Fruit fly (Drosophila melanogaster) whole organism, embryonic: ENCODE measurements around the gene CG34281.

Source experiments
- Awh ChIP-seq: fragments of 200-800 bp; sonication (Bioruptor generic); IDR thresholded peaks from 2 replicates; pipeline ENCODE4, ENCODE4 v1.3.6; 2022; ENCODE audit warnings: missing biosample characterization, missing genetic modification characterization
- B-H2 ChIP-seq: fragments of 200-800 bp; sonication (Bioruptor generic); optimal IDR thresholded peaks from 2 replicates; lab custom pipeline; 2018; ENCODE audit warnings: missing biosample characterization, mild to moderate bottlenecking, missing genetic modification characterization
- CG10209 ChIP-seq: fragments of 200-800 bp; sonication (Bioruptor generic); optimal IDR thresholded peaks from 3 replicates; lab custom pipeline; 2017; ENCODE audit warnings: missing biosample characterization, mild to moderate bottlenecking, missing genetic modification characterization, missing genetic modification reagents
- CG10979 ChIP-seq: fragments of 200-800 bp; sonication (Bioruptor generic); optimal IDR thresholded peaks from 2 replicates; lab custom pipeline; 2018; ENCODE audit warnings: missing biosample characterization, mild to moderate bottlenecking, missing genetic modification characterization, moderate library complexity
- CG11723 ChIP-seq: fragments of 200-800 bp; sonication (Bioruptor generic); optimal IDR thresholded peaks from 2 replicates; lab custom pipeline; 2017; ENCODE audit warnings: missing biosample characterization, mild to moderate bottlenecking, missing genetic modification characterization
- CG12071 ChIP-seq: fragments of 200-800 bp; sonication (Bioruptor generic); optimal IDR thresholded peaks from 3 replicates; lab custom pipeline; 2018; ENCODE audit warnings: missing biosample characterization, mild to moderate bottlenecking, missing genetic modification characterization
- CG13287 ChIP-seq: fragments of 200-800 bp; sonication (Bioruptor generic); IDR thresholded peaks from 2 replicates; pipeline ENCODE4 v1.3.6; 2022; ENCODE audit warnings: missing biosample characterization, missing genetic modification characterization; ENCODE audit not compliant: partially characterized antibody
- CG13296 ChIP-seq: fragments of 200-800 bp; sonication (Bioruptor generic); optimal IDR thresholded peaks from 3 replicates; lab custom pipeline; 2018; ENCODE audit warnings: missing biosample characterization, mild to moderate bottlenecking, missing genetic modification characterization
- CG14014 ChIP-seq: fragments of 200-800 bp; sonication (Bioruptor generic); IDR thresholded peaks from 2 replicates; pipeline ENCODE4 v1.3.6; 2022; ENCODE audit warnings: missing biosample characterization, missing genetic modification characterization
- CG14667 ChIP-seq: fragments of 200-800 bp; sonication (Bioruptor generic); IDR thresholded peaks from 2 replicates; pipeline ENCODE4 v1.3.6; 2022; ENCODE audit warnings: missing biosample characterization, missing genetic modification characterization
- CG14860 ChIP-seq: fragments of 200-800 bp; sonication (Bioruptor generic); IDR thresholded peaks from 3 replicates; pipeline ENCODE4 v1.3.6; 2022; ENCODE audit warnings: missing biosample characterization, missing genetic modification characterization; ENCODE audit not compliant: partially characterized antibody
- CG15696 ChIP-seq: fragments of 200-800 bp; sonication (Bioruptor generic); optimal IDR thresholded peaks from 2 replicates; lab custom pipeline; 2019; ENCODE audit warnings: missing biosample characterization, mild to moderate bottlenecking, missing genetic modification characterization, moderate library complexity
- CG17829 ChIP-seq: fragments of 200-800 bp; optimal IDR thresholded peaks from 2 replicates; lab custom pipeline; 2019; ENCODE audit warnings: missing biosample characterization, mild to moderate bottlenecking, missing genetic modification characterization, moderate library complexity
- CG18262 ChIP-seq: fragments of 200-800 bp; optimal IDR thresholded peaks from 3 replicates; lab custom pipeline; 2019; ENCODE audit warnings: missing biosample characterization, mild to moderate bottlenecking, missing genetic modification characterization, moderate library complexity
- CG2129 ChIP-seq: fragments of 200-800 bp; sonication (Bioruptor generic); IDR thresholded peaks from 2 replicates; pipeline ENCODE4 v1.3.6; 2022; ENCODE audit warnings: missing biosample characterization, missing genetic modification characterization; ENCODE audit not compliant: partially characterized antibody
- CG2202 ChIP-seq: fragments of 200-800 bp; sonication (Bioruptor generic); optimal IDR thresholded peaks from 2 replicates; lab custom pipeline; 2018; ENCODE audit warnings: missing biosample characterization, mild to moderate bottlenecking, missing genetic modification characterization
- CG31441 ChIP-seq: fragments of 200-800 bp; sonication (Bioruptor generic); IDR thresholded peaks from 2 replicates; pipeline ENCODE4 v1.3.6; 2022; ENCODE audit warnings: missing biosample characterization, missing genetic modification characterization
- CG4328 ChIP-seq: fragments of 200-800 bp; sonication (Bioruptor generic); optimal IDR thresholded peaks from 3 replicates; lab custom pipeline; 2017; ENCODE audit warnings: missing biosample characterization, missing genetic modification reagents, missing genetic modification characterization
- CG43689 ChIP-seq: fragments of 200-800 bp; sonication (Bioruptor generic); IDR thresholded peaks from 2 replicates; pipeline ENCODE4 v1.3.6; 2022; ENCODE audit warnings: missing biosample characterization, missing genetic modification characterization
- CG4617 ChIP-seq: fragments of 200-800 bp; sonication (Bioruptor generic); optimal IDR thresholded peaks from 3 replicates; lab custom pipeline; 2016; ENCODE audit warnings: missing biosample characterization, missing genetic modification characterization, borderline replicate concordance
- CG5245 ChIP-seq: fragments of 200-800 bp; sonication (Bioruptor generic); optimal IDR thresholded peaks from 3 replicates; lab custom pipeline; 2016; ENCODE audit warnings: missing biosample characterization, missing genetic modification characterization
- CG7745 ChIP-seq: fragments of 200-800 bp; sonication (Bioruptor generic); optimal IDR thresholded peaks from 2 replicates; lab custom pipeline; 2018; ENCODE audit warnings: missing biosample characterization, mild to moderate bottlenecking, missing genetic modification characterization, moderate library complexity
- CG8359 ChIP-seq: fragments of 200-800 bp; sonication (Bioruptor generic); optimal IDR thresholded peaks from 2 replicates; lab custom pipeline; 2017; ENCODE audit warnings: missing biosample characterization, mild to moderate bottlenecking, missing genetic modification characterization, borderline replicate concordance
- CG9932 ChIP-seq: fragments of 200-800 bp; sonication (Bioruptor generic); IDR thresholded peaks from 2 replicates; pipeline ENCODE4 v1.3.6; 2022; ENCODE audit warnings: missing biosample characterization, missing genetic modification characterization
- CoRest ChIP-seq: fragments of 200-800 bp; sonication (Bioruptor generic); optimal IDR thresholded peaks from 3 replicates; lab custom pipeline; 2018; ENCODE audit warnings: missing biosample characterization, mild to moderate bottlenecking, missing genetic modification characterization, moderate library complexity
- Doc3 ChIP-seq: fragments of 200-800 bp; sonication (Bioruptor generic); IDR thresholded peaks from 3 replicates; pipeline ENCODE4 v1.3.6; 2022; ENCODE audit warnings: missing biosample characterization, missing genetic modification characterization; ENCODE audit not compliant: partially characterized antibody
- HmgZ ChIP-seq: fragments of 200-800 bp; sonication (Bioruptor generic); optimal IDR thresholded peaks from 2 replicates; lab custom pipeline; 2018; ENCODE audit warnings: missing biosample characterization, mild to moderate bottlenecking, missing genetic modification characterization
- MESR4 ChIP-seq: fragments of 200-800 bp; sonication (Bioruptor generic); optimal IDR thresholded peaks from 2 replicates; lab custom pipeline; 2018; ENCODE audit warnings: missing biosample characterization, mild to moderate bottlenecking, missing genetic modification characterization, moderate library complexity
- Scr ChIP-seq: fragments of 200-800 bp; sonication (Bioruptor generic); IDR thresholded peaks from 2 replicates; pipeline ENCODE4 v1.3.6; 2022; ENCODE audit warnings: missing biosample characterization, missing genetic modification characterization; ENCODE audit not compliant: partially characterized antibody
- ab ChIP-seq: fragments of 200-800 bp; sonication (Bioruptor generic); optimal IDR thresholded peaks from 2 replicates; lab custom pipeline; 2016; ENCODE audit warnings: missing biosample characterization, missing genetic modification characterization
- ac ChIP-seq: fragments of 200-800 bp; sonication (Bioruptor generic); optimal IDR thresholded peaks from 3 replicates; lab custom pipeline; 2017; ENCODE audit warnings: missing biosample characterization, mild to moderate bottlenecking, missing genetic modification characterization
- ato ChIP-seq: fragments of 200-800 bp; sonication (Bioruptor generic); IDR thresholded peaks from 2 replicates; pipeline ENCODE4 v1.3.6; 2022; ENCODE audit warnings: missing biosample characterization, missing genetic modification characterization; ENCODE audit not compliant: partially characterized antibody
- bbx ChIP-seq: fragments of 200-800 bp; sonication (Bioruptor generic); IDR thresholded peaks from 2 replicates; pipeline ENCODE4 v1.3.6; 2022; ENCODE audit warnings: missing biosample characterization, missing genetic modification characterization; ENCODE audit not compliant: partially characterized antibody
- corto ChIP-seq: fragments of 200-800 bp; sonication (Bioruptor generic); optimal IDR thresholded peaks from 2 replicates; lab custom pipeline; 2016; ENCODE audit warnings: missing biosample characterization, mild to moderate bottlenecking, missing genetic modification characterization, moderate library complexity
- fd102C ChIP-seq: fragments of 200-800 bp; sonication (Bioruptor generic); optimal IDR thresholded peaks from 2 replicates; lab custom pipeline; 2018; ENCODE audit warnings: missing biosample characterization, mild to moderate bottlenecking, missing genetic modification characterization, moderate library complexity
- fd96Cb ChIP-seq: fragments of 200-800 bp; sonication (Bioruptor generic); optimal IDR thresholded peaks from 2 replicates; lab custom pipeline; 2018; ENCODE audit warnings: missing biosample characterization, mild to moderate bottlenecking, missing genetic modification characterization, moderate library complexity
- gem ChIP-seq: fragments of 200-800 bp; sonication (Bioruptor generic); optimal IDR thresholded peaks from 2 replicates; lab custom pipeline; 2019; ENCODE audit warnings: missing biosample characterization, mild to moderate bottlenecking, missing genetic modification characterization, moderate library complexity
- gt ChIP-seq: fragments of 200-800 bp; sonication (Bioruptor generic); IDR thresholded peaks from 2 replicates; pipeline ENCODE4 v1.3.6; 2022; ENCODE audit warnings: missing biosample characterization, missing genetic modification characterization
- mld ChIP-seq: fragments of 200-800 bp; sonication (Bioruptor generic); IDR thresholded peaks from 3 replicates; pipeline ENCODE4 v1.3.6; 2022; ENCODE audit warnings: missing biosample characterization, missing genetic modification characterization; ENCODE audit not compliant: partially characterized antibody
- pita ChIP-seq: fragments of 200-800 bp; sonication (Bioruptor generic); optimal IDR thresholded peaks from 2 replicates; lab custom pipeline; 2017; ENCODE audit warnings: missing biosample characterization, mild to moderate bottlenecking, missing genetic modification characterization
- pros ChIP-seq: fragments of 200-800 bp; sonication (Bioruptor generic); optimal IDR thresholded peaks from 3 replicates; lab custom pipeline; 2019; ENCODE audit warnings: missing biosample characterization, mild to moderate bottlenecking, missing genetic modification characterization, moderate library complexity
- psq ChIP-seq: fragments of 200-800 bp; sonication (Bioruptor generic); optimal IDR thresholded peaks from 2 replicates; lab custom pipeline; 2017; ENCODE audit warnings: missing biosample characterization, missing genetic modification characterization
- so ChIP-seq: fragments of 200-800 bp; sonication (Bioruptor generic); IDR thresholded peaks from 3 replicates; pipeline ENCODE4 v1.3.6; 2022; ENCODE audit warnings: missing biosample characterization, missing genetic modification characterization
- stc ChIP-seq: fragments of 200-800 bp; sonication (Bioruptor generic); IDR thresholded peaks from 2 replicates; pipeline ENCODE4 v1.3.6; 2022; ENCODE audit warnings: missing biosample characterization, missing genetic modification characterization
- tap ChIP-seq: fragments of 200-800 bp; optimal IDR thresholded peaks from 3 replicates; lab custom pipeline; 2019; ENCODE audit warnings: missing biosample characterization, mild to moderate bottlenecking, missing genetic modification characterization, moderate library complexity
- trem ChIP-seq: fragments of 200-800 bp; optimal IDR thresholded peaks from 3 replicates; lab custom pipeline; 2019; ENCODE audit warnings: missing biosample characterization, mild to moderate bottlenecking, missing genetic modification characterization, moderate library complexity
- ttk ChIP-seq: fragments of 200-800 bp; sonication (Bioruptor generic); IDR thresholded peaks from 2 replicates; pipeline ENCODE4 v2.1.2; 2022; ENCODE audit warnings: missing biosample characterization, missing genetic modification characterization
- usp ChIP-seq: fragments of >200 bp; optimal IDR thresholded peaks from 2 replicates; lab custom pipeline; 2017; ENCODE audit warnings: missing biosample characterization, missing genetic modification characterization
- zfh1 ChIP-seq: fragments of 200-800 bp; sonication (Bioruptor generic); IDR thresholded peaks from 3 replicates; pipeline ENCODE4 v1.3.6; 2022; ENCODE audit warnings: missing biosample characterization, missing genetic modification characterization

Gene CG34281

dm6 chr3R:17619726-17620282, 7.1 kb downstream of the CG34281 start (continued):
- no peak for TF ChIP-seq B-H2 (GFP tag; lab: Kevin White, UChicago)
- no peak for TF ChIP-seq trem (tag; lab: Kevin White, UChicago)
- no peak for TF ChIP-seq corto (GFP tag; lab: Kevin White, UChicago)
- TF ChIP-seq usp (GFP tag; lab: Kevin White, UChicago), result no peak
- TF ChIP-seq fd102C (GFP tag; lab: Kevin White, UChicago), result no peak
- no peak for TF ChIP-seq ttk
- TF ChIP-seq bbx, result peak; percentile 91
- peak; percentile 89 for TF ChIP-seq CG14860 (GFP tag; lab: Robert Waterston, UW)
- TF ChIP-seq CG4617 (GFP tag; lab: Kevin White, UChicago), result no peak
- TF ChIP-seq pita, result no peak
- TF ChIP-seq tap (tag; lab: Kevin White, UChicago), result peak; percentile 29
- TF ChIP-seq CG14667 (GFP tag; lab: Robert Waterston, UW), result no peak
- TF ChIP-seq CG4328 (GFP tag; lab: Kevin White, UChicago), result peak; percentile 12
- no peak for TF ChIP-seq HmgZ (tag; lab: Kevin White, UChicago)
- peak; percentile 54 for TF ChIP-seq CG7745 (tag; lab: Kevin White, UChicago)
- peak; percentile 49 for TF ChIP-seq CG18262 (tag; lab: Kevin White, UChicago)
- TF ChIP-seq MESR4, result no peak
- no peak for TF ChIP-seq fd96Cb (tag; lab: Kevin White, UChicago)
- TF ChIP-seq mld (GFP tag; lab: Robert Waterston, UW), result peak; percentile 94
- TF ChIP-seq ato, result peak; percentile 90
- TF ChIP-seq CG10209, result no peak
- TF ChIP-seq CG17829 (tag; lab: Kevin White, UChicago), result peak; percentile 56
- TF ChIP-seq zfh1 (GFP tag; lab: Robert Waterston, UW), result no peak
- TF ChIP-seq psq (GFP tag; lab: Kevin White, UChicago), result no peak
- TF ChIP-seq CG5245 (GFP tag; lab: Kevin White, UChicago), result no peak
- TF ChIP-seq Doc3 (GFP tag; lab: Robert Waterston, UW), result peak; percentile 49; the same call in 1 of the 3 replicates
- TF ChIP-seq CG15696, result peak; percentile 8
- peak; percentile 8 for TF ChIP-seq gem (tag; lab: Kevin White, UChicago)
- no peak for TF ChIP-seq ab (GFP tag; lab: Kevin White, UChicago)
- TF ChIP-seq pros (GFP tag; lab: Kevin White, UChicago), result no peak
- TF ChIP-seq CG31441, result no peak
- TF ChIP-seq ac (GFP tag; lab: Kevin White, UChicago), result no peak
- peak; percentile 22; the same call in 1 of the 2 replicates for TF ChIP-seq CG2129 (GFP tag; lab: Robert Waterston, UW)
- peak; percentile 68 for TF ChIP-seq CG13287 (GFP tag; lab: Robert Waterston, UW)
- peak; percentile 50; the same call in 1 of the 3 replicates for TF ChIP-seq so (GFP tag; lab: Robert Waterston, UW)
- TF ChIP-seq CG12071 (GFP tag; lab: Kevin White, UChicago), result peak; percentile 36
- TF ChIP-seq CG14014 (GFP tag; lab: Robert Waterston, UW), result no peak
- peak; percentile 46 for TF ChIP-seq CG13296 (GFP tag; lab: Kevin White, UChicago)
- peak; percentile 21; the same call in 1 of the 2 replicates for TF ChIP-seq stc (GFP tag; lab: Robert Waterston, UW)
- TF ChIP-seq CG9932 (GFP tag; lab: Robert Waterston, UW), result no peak
- no peak for TF ChIP-seq CoRest (tag; lab: Kevin White, UChicago)
- peak; percentile 84 for TF ChIP-seq Scr (GFP tag; lab: Robert Waterston, UW)
- no peak for TF ChIP-seq CG2202 (tag; lab: Kevin White, UChicago)
- no peak for TF ChIP-seq CG43689 (GFP tag; lab: Robert Waterston, UW)
- TF ChIP-seq gt (GFP tag; lab: Robert Waterston, UW), result no peak
- TF ChIP-seq CG8359 (GFP tag; lab: Kevin White, UChicago), result no peak
- peak; percentile 31 for TF ChIP-seq CG10979 (tag; lab: Kevin White, UChicago)
- TF ChIP-seq Awh (GFP tag; lab: Robert Waterston, UW), result no peak
- TF ChIP-seq CG11723, result no peak
